Worm (Caenorhabditis elegans) whole organism, midembryonic: ENCODE data around the gene F37B12.3.

Experiments used
- T22C8.4 ChIP-seq: fragments of 200-800 bp; sonication (Bioruptor generic); IDR thresholded peaks from 2 replicates; pipeline ENCODE4 v1.3.6; 2022; ENCODE audit warnings: missing genetic modification characterization, missing compliant biosample characterization
- cog-1 ChIP-seq: sonication (generic microtip); optimal IDR thresholded peaks from 2 replicates; lab custom pipeline; 2016; ENCODE audit warnings: missing genetic modification characterization, missing compliant biosample characterization
- flt-1 ChIP-seq: fragments of 200-800 bp; sonication (Bioruptor generic); IDR thresholded peaks from 2 replicates; pipeline ENCODE4 v1.3.6; 2022; ENCODE audit warnings: missing genetic modification characterization, missing compliant biosample characterization
- klf-2 ChIP-seq: fragments of 200-800 bp; sonication (Bioruptor generic); conservative IDR thresholded peaks from 2 replicates; pipeline ENCODE4 v1.3.6; 2022; ENCODE audit warnings: missing genetic modification reagents, missing genetic modification characterization, missing compliant biosample characterization
- med-1 ChIP-seq: sonication (generic microtip); optimal IDR thresholded peaks from 2 replicates; lab custom pipeline; 2017; ENCODE audit warnings: missing genetic modification characterization, mild to moderate bottlenecking, missing compliant biosample characterization, antibody characterized with exemption, missing genetic modification reagents; ENCODE audit not compliant: insufficient read depth
- ref-1 ChIP-seq: fragments of 200-800 bp; sonication (Bioruptor generic); conservative IDR thresholded peaks from 2 replicates; pipeline ENCODE4 v1.3.6; 2022; ENCODE audit warnings: missing genetic modification reagents, missing genetic modification characterization, missing compliant biosample characterization
- tab-1 ChIP-seq: fragments of 200-800 bp; sonication (Bioruptor generic); IDR thresholded peaks from 2 replicates; pipeline ENCODE4 v1.3.6; 2022; ENCODE audit warnings: missing genetic modification characterization, missing compliant biosample characterization
- ztf-23 ChIP-seq: fragments of 200-800 bp; sonication (Bioruptor generic); IDR thresholded peaks from 2 replicates; pipeline ENCODE4 v1.3.6; 2022; ENCODE audit warnings: missing genetic modification reagents, missing genetic modification characterization, missing compliant biosample characterization
- ztf-29 ChIP-seq: fragments of 200-800 bp; sonication (Bioruptor generic); IDR thresholded peaks from 2 replicates; pipeline ENCODE4 v1.3.6; 2022; ENCODE audit warnings: missing genetic modification reagents, missing genetic modification characterization, missing compliant biosample characterization

- TF ChIP-seq T22C8.4 (GFP tag; lab: Robert Waterston, UW) (no peak), ref-1 (GFP tag; lab: Robert Waterston, UW) (no peak), tab-1 (GFP tag; lab: Robert Waterston, UW) (no peak), flt-1 (GFP tag; lab: Robert Waterston, UW) (no peak), cog-1 (tag; lab: Kevin White, UChicago) (no peak), ztf-23 (GFP tag; lab: Robert Waterston, UW) (no peak), klf-2 (GFP tag; lab: Robert Waterston, UW) (no peak), med-1 (no peak), ztf-29 (GFP tag; lab: Robert Waterston, UW) (no peak)
Observed at ce11 chrII:8997479-8997878, 43.7 kb downstream of the F37B12.3 start, which contains the start of the genes F44G4.3 and tdp-1.
